Fruit fly (Drosophila melanogaster) whole organism, embryonic: ENCODE data around the gene grsm.
A peak's percentile ranks its signal among the peaks of the same experiment; 100 is the strongest.

ENCODE experiments used
- CG10209 ChIP-seq: fragments of 200-800 bp; sonication (Bioruptor generic); optimal IDR thresholded peaks from 3 replicates; lab custom pipeline; 2017; ENCODE audit warnings: missing biosample characterization, mild to moderate bottlenecking, missing genetic modification characterization, missing genetic modification reagents
- CG11398 ChIP-seq: fragments of 200-800 bp; sonication (Bioruptor generic); optimal IDR thresholded peaks from 2 replicates; lab custom pipeline; 2016; ENCODE audit warnings: missing biosample characterization, missing genetic modification characterization
- CG11695 ChIP-seq: fragments of 200-800 bp; sonication (Bioruptor generic); IDR thresholded peaks from 3 replicates; pipeline ENCODE4 v1.3.6; 2022; ENCODE audit warnings: missing biosample characterization, missing genetic modification characterization
- CG12391 ChIP-seq: fragments of 200-800 bp; sonication (Bioruptor generic); optimal IDR thresholded peaks from 3 replicates; lab custom pipeline; 2018; ENCODE audit warnings: missing biosample characterization, mild to moderate bottlenecking, missing genetic modification characterization, moderate library complexity
- CG12942 ChIP-seq: fragments of 200-800 bp; sonication (Bioruptor generic); optimal IDR thresholded peaks from 3 replicates; lab custom pipeline; 2016; ENCODE audit warnings: missing biosample characterization, missing genetic modification characterization
- CG13775 ChIP-seq: fragments of 200-800 bp; sonication (Bioruptor generic); optimal IDR thresholded peaks from 3 replicates; lab custom pipeline; 2017; ENCODE audit warnings: missing biosample characterization, mild to moderate bottlenecking, missing genetic modification characterization
- CG14441 ChIP-seq: fragments of 200-800 bp; sonication (Bioruptor generic); IDR thresholded peaks from 2 replicates; pipeline ENCODE4 v1.3.6; 2022; ENCODE audit warnings: missing biosample characterization, missing genetic modification characterization
- CG15073 ChIP-seq: fragments of 200-800 bp; sonication (Bioruptor generic); optimal IDR thresholded peaks from 2 replicates; lab custom pipeline; 2016; ENCODE audit warnings: missing biosample characterization, missing genetic modification characterization
- CG17385 ChIP-seq: fragments of 200-800 bp; sonication (Bioruptor generic); optimal IDR thresholded peaks from 3 replicates; lab custom pipeline; 2018; ENCODE audit warnings: missing biosample characterization, mild to moderate bottlenecking, missing genetic modification characterization
- CG17568 ChIP-seq: fragments of 200-800 bp; sonication (Bioruptor generic); optimal IDR thresholded peaks from 2 replicates; lab custom pipeline; 2018; ENCODE audit warnings: missing biosample characterization, mild to moderate bottlenecking, missing genetic modification characterization, moderate library complexity
- CG18599 ChIP-seq: fragments of 200-800 bp; sonication (Bioruptor generic); optimal IDR thresholded peaks from 3 replicates; lab custom pipeline; 2017; ENCODE audit warnings: missing biosample characterization, missing genetic modification characterization, mild to moderate bottlenecking, moderate library complexity, missing genetic modification reagents
- CG2875 ChIP-seq: fragments of 200-800 bp; sonication (Bioruptor generic); optimal IDR thresholded peaks from 2 replicates; lab custom pipeline; 2017; ENCODE audit warnings: missing biosample characterization, mild to moderate bottlenecking, missing genetic modification characterization, missing genetic modification reagents
- CG30403 ChIP-seq: fragments of 200-800 bp; sonication (Bioruptor generic); optimal IDR thresholded peaks from 3 replicates; lab custom pipeline; 2016; ENCODE audit warnings: missing biosample characterization, missing genetic modification characterization
- CG3065 ChIP-seq: fragments of 200-800 bp; sonication (Bioruptor generic); optimal IDR thresholded peaks from 2 replicates; lab custom pipeline; 2016; ENCODE audit warnings: missing biosample characterization, missing genetic modification characterization
- CG3281 ChIP-seq: fragments of 200-800 bp; sonication (Bioruptor generic); optimal IDR thresholded peaks from 3 replicates; lab custom pipeline; 2017; ENCODE audit warnings: missing biosample characterization, mild to moderate bottlenecking, missing genetic modification characterization
- CG34224 ChIP-seq: fragments of 200-800 bp; sonication (Bioruptor generic); IDR thresholded peaks from 3 replicates; pipeline ENCODE4 v1.3.6; 2022; ENCODE audit warnings: missing biosample characterization, missing genetic modification characterization; ENCODE audit not compliant: partially characterized antibody
- CG3995 ChIP-seq: fragments of 200-800 bp; sonication (Bioruptor generic); optimal IDR thresholded peaks from 3 replicates; lab custom pipeline; 2016; ENCODE audit warnings: missing biosample characterization, missing genetic modification characterization
- CG4282 ChIP-seq: fragments of 200-800 bp; sonication (Bioruptor generic); optimal IDR thresholded peaks from 2 replicates; lab custom pipeline; 2016; ENCODE audit warnings: missing biosample characterization, missing genetic modification characterization
- CG6854 ChIP-seq: fragments of 200-800 bp; sonication (Bioruptor generic); optimal IDR thresholded peaks from 3 replicates; lab custom pipeline; 2017; ENCODE audit warnings: missing biosample characterization, mild to moderate bottlenecking, missing genetic modification characterization
- CG7839 ChIP-seq: fragments of 200-800 bp; sonication (Bioruptor generic); optimal IDR thresholded peaks from 3 replicates; lab custom pipeline; 2018; ENCODE audit warnings: missing biosample characterization, mild to moderate bottlenecking, missing genetic modification characterization, moderate library complexity
- CG8388 ChIP-seq: fragments of 200-800 bp; sonication (Bioruptor generic); optimal IDR thresholded peaks from 2 replicates; lab custom pipeline; 2019; ENCODE audit warnings: missing biosample characterization, mild to moderate bottlenecking, missing genetic modification characterization, moderate library complexity
- CG9215 ChIP-seq: fragments of 200-800 bp; sonication (Bioruptor generic); IDR thresholded peaks from 2 replicates; pipeline ENCODE4 v1.3.6; 2022; ENCODE audit warnings: missing biosample characterization, missing genetic modification characterization
- CG9797 ChIP-seq: fragments of 200-800 bp; sonication (Bioruptor generic); optimal IDR thresholded peaks from 3 replicates; lab custom pipeline; 2018; ENCODE audit warnings: missing biosample characterization, mild to moderate bottlenecking, missing genetic modification characterization
- D ChIP-seq, 2 experiments: fragments of 200-800 bp in 1 of 2; fragments of >200 bp in 1 of 2; sonication (Bioruptor generic) in 1 of 2; optimal IDR thresholded peaks; 2 replicates in 1 of 2; 3 replicates in 1 of 2; lab custom pipeline; 2017; ENCODE audit warnings: mild to moderate bottlenecking in 1 of 2, missing biosample characterization in 1 of 2, missing genetic modification characterization in 1 of 2, missing genetic modification reagents in 1 of 2
- D19A ChIP-seq: fragments of 200-800 bp; optimal IDR thresholded peaks from 3 replicates; lab custom pipeline; 2019; ENCODE audit warnings: missing biosample characterization, mild to moderate bottlenecking, missing genetic modification characterization, moderate library complexity
- Deaf1 ChIP-seq: fragments of 200-800 bp; optimal IDR thresholded peaks from 3 replicates; lab custom pipeline; 2019; ENCODE audit warnings: missing biosample characterization, mild to moderate bottlenecking, missing genetic modification characterization, moderate library complexity
- Ets65A ChIP-seq: fragments of 200-800 bp; sonication (Bioruptor generic); peaks from one replicate; lab custom pipeline; 2016; ENCODE audit warnings: missing biosample characterization, missing genetic modification characterization
- Fer1 ChIP-seq: fragments of 200-800 bp; sonication (Bioruptor generic); optimal IDR thresholded peaks from 2 replicates; lab custom pipeline; 2017; ENCODE audit warnings: missing biosample characterization, mild to moderate bottlenecking, missing genetic modification characterization
- H15 ChIP-seq: fragments of 200-800 bp; sonication (Bioruptor generic); IDR thresholded peaks from 3 replicates; pipeline ENCODE4 v1.3.6; 2022; ENCODE audit warnings: missing biosample characterization, missing genetic modification characterization
- Hmr ChIP-seq: fragments of 200-800 bp; sonication (Bioruptor generic); optimal IDR thresholded peaks from 3 replicates; lab custom pipeline; 2017; ENCODE audit warnings: mild to moderate bottlenecking, missing biosample characterization, missing genetic modification reagents, missing genetic modification characterization
- Hr51 ChIP-seq, 2 experiments: fragments of 200-800 bp; sonication (Bioruptor generic); optimal IDR thresholded peaks; 2 replicates in 1 of 2; 3 replicates in 1 of 2; lab custom pipeline; 2016 to 2018; ENCODE audit warnings: missing biosample characterization in 2 of 2, missing genetic modification characterization in 2 of 2, mild to moderate bottlenecking in 1 of 2, moderate library complexity in 1 of 2
- MBD-R2 ChIP-seq: fragments of 200-800 bp; sonication (Bioruptor generic); IDR thresholded peaks from 2 replicates; pipeline ENCODE4 v1.3.6; 2022; ENCODE audit warnings: missing biosample characterization, missing genetic modification characterization
- Mrtf ChIP-seq: fragments of 200-800 bp; sonication (Bioruptor generic); IDR thresholded peaks from 3 replicates; pipeline ENCODE4 v1.3.6; 2022; ENCODE audit warnings: missing biosample characterization, missing genetic modification characterization
- Sox100B ChIP-seq: fragments of 200-800 bp; sonication (Bioruptor generic); optimal IDR thresholded peaks from 3 replicates; lab custom pipeline; 2018; ENCODE audit warnings: missing biosample characterization, mild to moderate bottlenecking, missing genetic modification characterization
- az2 ChIP-seq: fragments of 200-800 bp; sonication (Bioruptor generic); optimal IDR thresholded peaks from 3 replicates; lab custom pipeline; 2016; ENCODE audit warnings: missing biosample characterization, missing genetic modification characterization
- dmrt11E ChIP-seq: fragments of 200-800 bp; sonication (Bioruptor generic); optimal IDR thresholded peaks from 3 replicates; lab custom pipeline; 2018; ENCODE audit warnings: missing biosample characterization, mild to moderate bottlenecking, missing genetic modification characterization, moderate library complexity
- ewg ChIP-seq: fragments of 200-800 bp; sonication (Bioruptor generic); optimal IDR thresholded peaks from 3 replicates; lab custom pipeline; 2017; ENCODE audit warnings: mild to moderate bottlenecking, missing biosample characterization, missing genetic modification reagents, missing genetic modification characterization
- exex ChIP-seq: fragments of 200-800 bp; sonication (Bioruptor generic); optimal IDR thresholded peaks from 4 replicates; lab custom pipeline; 2018; ENCODE audit warnings: missing biosample characterization, mild to moderate bottlenecking, missing genetic modification characterization, moderate library complexity
- hb ChIP-seq: fragments of 200-800 bp; sonication (Bioruptor generic); IDR thresholded peaks from 3 replicates; pipeline ENCODE4 v1.3.6; 2022; ENCODE audit warnings: missing biosample characterization, missing genetic modification characterization; ENCODE audit not compliant: partially characterized antibody
- lilli ChIP-seq: fragments of 200-800 bp; sonication (Bioruptor generic); optimal IDR thresholded peaks from 3 replicates; lab custom pipeline; 2016; ENCODE audit warnings: missing biosample characterization, missing genetic modification characterization
- nmo ChIP-seq: fragments of 200-800 bp; sonication (Bioruptor generic); optimal IDR thresholded peaks from 2 replicates; lab custom pipeline; 2018; ENCODE audit warnings: missing biosample characterization, mild to moderate bottlenecking, missing genetic modification characterization, moderate library complexity
- pan ChIP-seq, 4 experiments: fragments of >200 bp in 3 of 4; fragments of 200-800 bp in 1 of 4; sonication (Bioruptor generic) in 1 of 4; optimal IDR thresholded peaks in 3 of 4; IDR thresholded peaks in 1 of 4; 2 replicates each; pipeline versions ENCODE4 v1.3.6 to Lab custom; 2017 to 2022; ENCODE audit warnings: missing biosample characterization in 2 of 4, missing genetic modification characterization in 2 of 4, mixed read lengths in 1 of 4
- prd ChIP-seq, 3 experiments: fragments of >200 bp in 2 of 3; fragments of 200-800 bp in 1 of 3; sonication (Bioruptor generic) in 1 of 3; optimal IDR thresholded peaks in 2 of 3; IDR thresholded peaks in 1 of 3; 2 replicates in 2 of 3; 3 replicates in 1 of 3; pipeline versions ENCODE4 v1.3.6 to Lab custom; 2017 to 2022; ENCODE audit warnings: missing biosample characterization in 1 of 3, missing genetic modification characterization in 1 of 3
- sd ChIP-seq: fragments of 200-800 bp; sonication (Bioruptor generic); optimal IDR thresholded peaks from 3 replicates; lab custom pipeline; 2018; ENCODE audit warnings: missing biosample characterization, mild to moderate bottlenecking, missing genetic modification characterization, moderate library complexity
- sisA ChIP-seq: fragments of 200-800 bp; sonication (Bioruptor generic); IDR thresholded peaks from 2 replicates; pipeline ENCODE4 v1.3.6; 2022; ENCODE audit warnings: missing biosample characterization, missing genetic modification characterization
- wor ChIP-seq: fragments of 200-800 bp; sonication (Bioruptor generic); IDR thresholded peaks from 2 replicates; pipeline ENCODE4 v1.3.6; 2022; ENCODE audit warnings: missing biosample characterization, missing genetic modification characterization

Gene grsm

dm6 chr3R:12981334-12982166 lies 14.0 kb upstream of the grsm start (continued):
- peak; percentile 80 for TF ChIP-seq CG30403 (GFP tag; lab: Kevin White, UChicago)
- peak; percentile 38 for TF ChIP-seq CG10209 (GFP tag; lab: Kevin White, UChicago)
- TF ChIP-seq CG12942: peak; percentile 28
- TF ChIP-seq Mrtf: peak; percentile 59; the same call in 1 of the 3 replicates
- peak; percentile 82 for TF ChIP-seq nmo (GFP tag; lab: Kevin White, UChicago)
- peak; percentile 1 for TF ChIP-seq exex (tag; lab: Kevin White, UChicago)
- TF ChIP-seq CG15073 (GFP tag; lab: Kevin White, UChicago): peak; percentile 22
- TF ChIP-seq wor (GFP tag; lab: Robert Waterston, UW): 0 out of 2 replicates have a peak, but pooled peaks have one; percentile 20
- peak; percentile 35 for TF ChIP-seq CG2875
- TF ChIP-seq dmrt11E (tag; lab: Kevin White, UChicago): peak; percentile 62
- TF ChIP-seq Ets65A (GFP tag; lab: Kevin White, UChicago): peak; percentile 18
- peak; percentile 70 for TF ChIP-seq CG11695 (GFP tag; lab: Robert Waterston, UW)
- peak; percentile 5 for TF ChIP-seq lilli (GFP tag; lab: Kevin White, UChicago)
- peak; percentile 50 for TF ChIP-seq CG14441 (GFP tag; lab: Robert Waterston, UW)
- no peak for TF ChIP-seq CG11398 (GFP tag; lab: Kevin White, UChicago)
- peak; percentile 57 for TF ChIP-seq sisA
- TF ChIP-seq ewg: peak; percentile 43
- no peak for TF ChIP-seq prd (optimal IDR thresholded peaks at IDR 0.05; lab: Kevin White, UChicago)
- TF ChIP-seq prd (GFP tag; IDR thresholded peaks at IDR 0.05; lab: Robert Waterston, UW): peak; percentile 36; the same call in 2 of the 3 replicates
- TF ChIP-seq CG13775 (GFP tag; lab: Kevin White, UChicago): peak; percentile 60
- TF ChIP-seq H15 (GFP tag; lab: Robert Waterston, UW): no peak
- no peak for TF ChIP-seq CG3995 (GFP tag; lab: Kevin White, UChicago)
- peak; percentile 61 for TF ChIP-seq CG8388 (GFP tag; lab: Kevin White, UChicago)
- peak; percentile 64 for TF ChIP-seq az2 (GFP tag; lab: Kevin White, UChicago)
- TF ChIP-seq D (optimal IDR thresholded peaks at IDR 0.05; lab: Kevin White, UChicago): no peak
- peak; percentile 54 for TF ChIP-seq D (GFP tag; optimal IDR thresholded peaks at IDR 0.05; lab: Kevin White, UChicago)
- peak; percentile 71 for TF ChIP-seq Sox100B (GFP tag; lab: Kevin White, UChicago)
- TF ChIP-seq CG12391 (tag; lab: Kevin White, UChicago): peak; percentile 70
- no peak for TF ChIP-seq pan (optimal IDR thresholded peaks at IDR 0.05; lab: Kevin White, UChicago)
- TF ChIP-seq pan (GFP tag; optimal IDR thresholded peaks at IDR 0.05 in 1 of 2, IDR thresholded peaks at IDR 0.05 in 1 of 2): peak in 1 of 2 experiments; percentile 61
- TF ChIP-seq CG3065 (GFP tag; lab: Kevin White, UChicago): peak; percentile 16
- TF ChIP-seq CG17568 (GFP tag; lab: Kevin White, UChicago): peak; percentile 19
- peak; percentile 81 for TF ChIP-seq CG7839 (tag; lab: Kevin White, UChicago)
- TF ChIP-seq CG9215 (GFP tag; lab: Robert Waterston, UW): no peak; the same call in 1 of the 2 replicates
- TF ChIP-seq CG4282 (GFP tag; lab: Kevin White, UChicago): no peak
- peak; percentile 78 for TF ChIP-seq CG3281 (GFP tag; lab: Kevin White, UChicago)
- TF ChIP-seq Deaf1 (tag; lab: Kevin White, UChicago): peak; percentile 60
- peak; percentile 54 for TF ChIP-seq CG17385 (GFP tag; lab: Kevin White, UChicago)
- TF ChIP-seq Hmr (GFP tag; lab: Kevin White, UChicago): peak; percentile 44
- peak; percentile 48 for TF ChIP-seq CG6854 (GFP tag; lab: Kevin White, UChicago)
- TF ChIP-seq CG9797 (GFP tag; lab: Kevin White, UChicago): no peak
- no peak for TF ChIP-seq hb (GFP tag; lab: Robert Waterston, UW)
- TF ChIP-seq D19A (tag; lab: Kevin White, UChicago): peak; percentile 60
- no peak for TF ChIP-seq CG34224 (GFP tag; lab: Robert Waterston, UW)
- TF ChIP-seq sd (tag; lab: Kevin White, UChicago): peak; percentile 3
- TF ChIP-seq Hr51 (GFP tag; optimal IDR thresholded peaks at IDR 0.05; lab: Kevin White, UChicago): peak in 1 of 2 experiments; percentile 79
- TF ChIP-seq CG18599 (GFP tag; lab: Kevin White, UChicago): peak; percentile 68
- TF ChIP-seq MBD-R2 (GFP tag; lab: Robert Waterston, UW): no peak; the same call in 1 of the 2 replicates
- TF ChIP-seq Fer1: peak; percentile 72
